Worm (Caenorhabditis elegans) whole organism, L4 larva: ENCODE measurements around the gene srh-100.

Experiments used
- F44E2.7 ChIP-seq: fragments of 200-800 bp; sonication (Bioruptor generic); IDR thresholded peaks from 2 replicates; pipeline ENCODE4 v2.1.2; 2022; ENCODE audit warnings: missing genetic modification characterization, missing compliant biosample characterization
- R02D3.7 ChIP-seq: fragments of 150-350 bp; sonication (generic microtip); optimal IDR thresholded peaks from 3 replicates; lab custom pipeline; 2014; ENCODE audit warnings: missing biosample characterization, missing genetic modification characterization
- Y105C5A.15 ChIP-seq: fragments of 200-800 bp; sonication (Bioruptor generic); IDR thresholded peaks from 2 replicates; pipeline ENCODE4 v1.3.6; 2022; ENCODE audit warnings: missing genetic modification characterization, missing compliant biosample characterization
- ZK546.5 ChIP-seq, 2 experiments: sonication (generic microtip); optimal IDR thresholded peaks; 2 replicates each; lab custom pipeline; 2017; ENCODE audit warnings: missing biosample characterization in 2 of 2, missing genetic modification characterization in 2 of 2
- aha-1 ChIP-seq: fragments of 150-350 bp; peaks from one replicate; lab custom pipeline; 2014; ENCODE audit warnings: missing biosample characterization, missing genetic modification characterization
- ama-1 ChIP-seq: fragments of 150-350 bp; optimal IDR thresholded peaks from 2 replicates; lab custom pipeline; 2014; ENCODE audit warnings: inconsistent platforms, mixed read lengths
- attf-4 ChIP-seq: sonication (generic microtip); optimal IDR thresholded peaks from 3 replicates; lab custom pipeline; 2017; ENCODE audit warnings: missing biosample characterization, missing genetic modification characterization
- ceh-44 ChIP-seq: fragments of 200-800 bp; sonication (Bioruptor generic); IDR thresholded peaks from 2 replicates; pipeline ENCODE4 v1.3.6; 2022; ENCODE audit warnings: missing genetic modification reagents, missing genetic modification characterization, missing compliant biosample characterization
- ceh-62 ChIP-seq: sonication (generic microtip); optimal IDR thresholded peaks from 2 replicates; lab custom pipeline; 2017; ENCODE audit warnings: missing biosample characterization, missing genetic modification characterization
- ctbp-1 ChIP-seq: fragments of 200-800 bp; sonication (Bioruptor generic); IDR thresholded peaks from 2 replicates; pipeline ENCODE4 v1.3.6; 2022; ENCODE audit warnings: missing genetic modification reagents, missing genetic modification characterization, missing compliant biosample characterization
- daf-12 ChIP-seq: fragments of 150-350 bp; optimal IDR thresholded peaks from 2 replicates; lab custom pipeline; 2014; ENCODE audit warnings: missing biosample characterization, missing genetic modification reagents, missing genetic modification characterization
- daf-16 ChIP-seq, 3 experiments: sonication (generic microtip); optimal IDR thresholded peaks; 2 replicates each; lab custom pipeline; 2016 to 2017; ENCODE audit warnings: missing genetic modification characterization in 3 of 3, missing genetic modification reagents in 3 of 3, mild to moderate bottlenecking in 2 of 3, missing compliant biosample characterization in 2 of 3, missing biosample characterization in 1 of 3, moderate library complexity in 1 of 3
- dmd-6 ChIP-seq: fragments of 200-800 bp; sonication (Bioruptor generic); IDR thresholded peaks from 2 replicates; pipeline ENCODE4 v1.3.6; 2022; ENCODE audit warnings: missing genetic modification reagents, missing genetic modification characterization, missing compliant biosample characterization
- dmd-8 ChIP-seq: fragments of 200-800 bp; sonication (Bioruptor generic); IDR thresholded peaks from 2 replicates; pipeline ENCODE4 v1.3.6; 2022; ENCODE audit warnings: missing genetic modification characterization, missing compliant biosample characterization
- duxl-1 ChIP-seq: sonication (generic microtip); optimal IDR thresholded peaks from 2 replicates; lab custom pipeline; 2016; ENCODE audit warnings: mild to moderate bottlenecking, missing genetic modification characterization, moderate library complexity, missing compliant biosample characterization; ENCODE audit not compliant: poor library complexity
- dve-1 ChIP-seq: sonication (generic microtip); optimal IDR thresholded peaks from 2 replicates; lab custom pipeline; 2017; ENCODE audit warnings: antibody characterized with exemption, mild to moderate bottlenecking, missing genetic modification characterization, missing compliant biosample characterization; ENCODE audit not compliant: insufficient read depth
- egl-43 ChIP-seq: fragments of 200-800 bp; sonication (Bioruptor generic); IDR thresholded peaks from 2 replicates; pipeline ENCODE4 v1.3.6; 2022; ENCODE audit warnings: missing genetic modification reagents, missing genetic modification characterization, missing compliant biosample characterization
- fos-1 ChIP-seq: fragments of 150-350 bp; optimal IDR thresholded peaks from 2 replicates; lab custom pipeline; 2014; ENCODE audit warnings: missing biosample characterization, missing genetic modification characterization
- gei-8 ChIP-seq: fragments of 200-800 bp; sonication (Bioruptor generic); optimal IDR thresholded peaks from 2 replicates; lab custom pipeline; 2018; ENCODE audit warnings: mild to moderate bottlenecking, missing genetic modification characterization, missing compliant biosample characterization
- hlh-11 ChIP-seq: fragments of 200-800 bp; sonication (Bioruptor generic); optimal IDR thresholded peaks from 2 replicates; lab custom pipeline; 2018; ENCODE audit warnings: mild to moderate bottlenecking, missing genetic modification characterization, missing compliant biosample characterization
- hlh-30 ChIP-seq: sonication (generic microtip); optimal IDR thresholded peaks from 2 replicates; lab custom pipeline; 2017; ENCODE audit warnings: antibody characterized with exemption, mild to moderate bottlenecking, missing genetic modification characterization, missing compliant biosample characterization; ENCODE audit not compliant: insufficient read depth
- hmg-1.1 ChIP-seq: fragments of 200-800 bp; sonication (Bioruptor generic); IDR thresholded peaks from 2 replicates; pipeline ENCODE4 v1.3.6; 2022; ENCODE audit warnings: missing genetic modification reagents, missing genetic modification characterization, missing compliant biosample characterization
- lin-13 ChIP-seq: fragments of 150-350 bp; optimal IDR thresholded peaks from 2 replicates; lab custom pipeline; 2014; ENCODE audit warnings: missing biosample characterization, missing genetic modification reagents, missing genetic modification characterization
- lir-3 ChIP-seq: sonication (generic microtip); optimal IDR thresholded peaks from 2 replicates; lab custom pipeline; 2016; ENCODE audit warnings: mild to moderate bottlenecking, missing genetic modification characterization, missing compliant biosample characterization
- mdl-1 ChIP-seq, 2 experiments: fragments of 150-350 bp in 1 of 2; sonication (generic microtip) in 1 of 2; optimal IDR thresholded peaks; 2 replicates each; lab custom pipeline; 2014 to 2017; ENCODE audit warnings: missing biosample characterization in 2 of 2, missing genetic modification characterization in 2 of 2
- mdt-29 ChIP-seq: fragments of 200-800 bp; sonication (Bioruptor generic); IDR thresholded peaks from 2 replicates; pipeline ENCODE4 v1.3.6; 2022; ENCODE audit warnings: missing genetic modification reagents, missing genetic modification characterization, missing compliant biosample characterization
- mep-1 ChIP-seq: fragments of 150-350 bp; sonication (generic microtip); optimal IDR thresholded peaks from 3 replicates; lab custom pipeline; 2014; ENCODE audit warnings: missing biosample characterization, missing genetic modification characterization
- nhr-102 ChIP-seq: sonication (generic microtip); optimal IDR thresholded peaks from 2 replicates; lab custom pipeline; 2016; ENCODE audit warnings: mild to moderate bottlenecking, missing genetic modification characterization, moderate library complexity, missing compliant biosample characterization
- nhr-111 ChIP-seq: fragments of 200-800 bp; sonication (Bioruptor generic); optimal IDR thresholded peaks from 2 replicates; lab custom pipeline; 2018; ENCODE audit warnings: mild to moderate bottlenecking, missing genetic modification characterization, missing compliant biosample characterization
- nhr-28 ChIP-seq: fragments of 150-350 bp; optimal IDR thresholded peaks from 2 replicates; lab custom pipeline; 2014; ENCODE audit warnings: missing biosample characterization, missing genetic modification characterization
- nhr-42 ChIP-seq: fragments of 200-800 bp; sonication (Bioruptor generic); IDR thresholded peaks from 2 replicates; pipeline ENCODE4 v1.3.6; 2022; ENCODE audit warnings: missing genetic modification characterization, missing compliant biosample characterization
- nhr-6 ChIP-seq: fragments of 150-350 bp; optimal IDR thresholded peaks from 2 replicates; lab custom pipeline; 2014; ENCODE audit warnings: missing biosample characterization, missing genetic modification characterization
- nhr-77 ChIP-seq: fragments of 150-350 bp; optimal IDR thresholded peaks from 2 replicates; lab custom pipeline; 2014; ENCODE audit warnings: missing biosample characterization, missing genetic modification characterization
- pqm-1 ChIP-seq: sonication (generic microtip); optimal IDR thresholded peaks from 2 replicates; lab custom pipeline; 2017; ENCODE audit warnings: missing biosample characterization, missing genetic modification characterization
- saeg-2 ChIP-seq: fragments of 200-800 bp; sonication (Bioruptor generic); IDR thresholded peaks from 2 replicates; pipeline ENCODE4 v1.3.6; 2022; ENCODE audit warnings: missing genetic modification reagents, missing genetic modification characterization, missing compliant biosample characterization
- snpc-1.2 ChIP-seq: fragments of 200-800 bp; sonication (Bioruptor generic); IDR thresholded peaks from 2 replicates; pipeline ENCODE4 v1.3.6; 2022; ENCODE audit warnings: missing genetic modification reagents, missing genetic modification characterization, missing compliant biosample characterization
- spr-3 ChIP-seq: fragments of 200-800 bp; sonication (Bioruptor generic); optimal IDR thresholded peaks from 2 replicates; lab custom pipeline; 2018; ENCODE audit warnings: mild to moderate bottlenecking, missing genetic modification characterization, missing compliant biosample characterization
- unc-130 ChIP-seq: sonication (generic microtip); optimal IDR thresholded peaks from 2 replicates; lab custom pipeline; 2016; ENCODE audit warnings: missing genetic modification reagents, missing genetic modification characterization, missing compliant biosample characterization
- unc-62 ChIP-seq, 3 experiments: fragments of 150-350 bp in 1 of 3; sonication (generic microtip); optimal IDR thresholded peaks in 2 of 3; peaks in 1 of 3; 1 replicate in 1 of 3; 2 replicates in 2 of 3; lab custom pipeline; 2014 to 2017; ENCODE audit warnings: missing biosample characterization in 3 of 3, missing genetic modification characterization in 3 of 3, missing genetic modification reagents in 3 of 3, missing genotype in 1 of 3
- vab-7 ChIP-seq: fragments of 200-800 bp; sonication (Bioruptor generic); IDR thresholded peaks from 2 replicates; pipeline ENCODE4 v1.3.6; 2022; ENCODE audit warnings: missing genetic modification reagents, missing genetic modification characterization, missing compliant biosample characterization
- ztf-11 ChIP-seq: fragments of 150-350 bp; optimal IDR thresholded peaks from 2 replicates; lab custom pipeline; 2014; ENCODE audit warnings: missing biosample characterization, missing genetic modification characterization

srh-100 gene

DNA sequence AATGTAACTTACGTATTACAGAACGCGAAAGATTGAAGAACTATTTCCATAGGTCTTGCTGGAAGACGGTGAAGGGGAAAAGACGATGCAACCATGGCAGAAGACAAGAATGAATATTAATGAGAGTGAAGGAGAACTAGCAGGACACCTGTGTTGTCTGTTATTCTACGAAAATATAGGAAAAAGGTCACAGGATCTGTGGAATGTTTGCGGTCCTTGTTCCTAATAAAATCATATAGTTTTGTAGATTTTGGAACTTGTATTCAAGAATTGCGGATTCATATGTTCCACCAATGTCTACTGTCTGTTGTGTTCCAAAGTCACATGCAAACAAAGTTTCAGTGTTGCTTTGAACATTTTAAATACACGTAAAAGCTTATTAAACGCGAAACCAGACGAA lies 37.7 kb upstream of the srh-100 start, which contains the start of gene sdz-11:
sdz-11 (minus strand) TSS at position 101 of the 400 bp plus-strand sequence.
- TF ChIP-seq Y105C5A.15 (GFP tag; lab: Robert Waterston, UW) (no peak), aha-1 (tag; lab: Kevin White, UChicago) (peak; percentile 56), unc-62 (GFP tag; optimal IDR thresholded peaks at IDR 0.05 in 1 of 2; lab: Kevin White, UChicago) (peak in 1 of 2 experiments; percentile 33), unc-62 (tag; optimal IDR thresholded peaks at IDR 0.05; lab: Kevin White, UChicago) (no peak)

DNA sequence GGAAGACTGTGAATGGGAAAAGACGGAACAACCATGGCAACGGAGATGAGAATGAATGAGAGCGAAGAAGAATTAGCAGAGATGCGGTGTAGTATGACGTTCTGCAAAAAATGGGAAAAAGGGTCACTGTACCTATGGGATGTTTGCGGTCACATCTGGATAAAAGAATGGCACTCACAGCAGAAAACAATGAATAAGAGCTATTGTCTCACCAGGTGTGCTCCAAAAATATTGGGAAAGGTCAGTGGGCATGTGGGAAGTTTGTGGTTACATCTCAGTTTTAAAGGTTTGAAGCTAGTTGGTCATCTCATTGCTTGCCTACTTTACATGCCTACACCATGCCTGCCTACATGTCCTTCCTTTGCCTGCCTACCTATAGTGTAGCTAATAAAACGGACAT lies 36.2 kb upstream of the srh-100 start, which contains the start of gene fbxb-91:
fbxb-91 (minus strand) TSS at position 101 of the 400 bp plus-strand sequence.
- TF ChIP-seq attf-4 (tag; lab: Kevin White, UChicago), result no peak
- no peak for TF ChIP-seq egl-43 (GFP tag; lab: Robert Waterston, UW)
- TF ChIP-seq dve-1 (tag; lab: Kevin White, UChicago), result no peak
- TF ChIP-seq dmd-8, result no peak
- no peak for TF ChIP-seq fos-1 (tag; lab: Kevin White, UChicago)
- TF ChIP-seq ama-1, result no peak
- TF ChIP-seq daf-12, result no peak
- TF ChIP-seq saeg-2 (GFP tag; lab: Robert Waterston, UW), result no peak
- no peak for TF ChIP-seq gei-8 (GFP tag; lab: Kevin White, UChicago)
- TF ChIP-seq ztf-11 (tag; lab: Kevin White, UChicago), result no peak
- TF ChIP-seq ceh-44, result no peak
- no peak for TF ChIP-seq mdt-29 (GFP tag; lab: Robert Waterston, UW)

DNA sequence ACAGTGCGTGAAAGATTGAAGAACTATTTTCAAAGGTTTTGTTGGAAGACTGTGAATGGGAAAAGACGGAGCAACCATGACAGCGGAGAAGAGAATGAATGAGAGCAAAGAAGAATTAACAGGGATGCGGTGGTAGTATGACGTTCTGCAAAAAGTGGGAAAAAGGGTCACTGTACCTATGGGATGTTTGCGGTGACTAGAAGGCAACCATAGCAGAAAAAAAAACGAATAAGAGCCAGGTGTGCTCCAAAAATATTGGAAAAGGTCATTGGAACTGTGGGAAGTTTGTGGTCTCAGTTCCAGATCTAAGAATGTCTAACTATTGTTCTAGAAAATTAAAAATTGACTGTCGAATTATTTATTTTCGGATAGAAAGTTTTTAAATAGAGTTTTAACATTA lies 34.2 kb upstream of the srh-100 start, which contains the start of gene fbxb-90:
fbxb-90 (minus strand) TSS at position 101 of the 400 bp plus-strand sequence.
- peak in 1 of 2 experiments; percentile 11 for TF ChIP-seq unc-62 (GFP tag; optimal IDR thresholded peaks at IDR 0.05 in 1 of 2; lab: Kevin White, UChicago)
- no peak for TF ChIP-seq unc-62 (tag; optimal IDR thresholded peaks at IDR 0.05; lab: Kevin White, UChicago)
- no peak for TF ChIP-seq ceh-62

DNA sequence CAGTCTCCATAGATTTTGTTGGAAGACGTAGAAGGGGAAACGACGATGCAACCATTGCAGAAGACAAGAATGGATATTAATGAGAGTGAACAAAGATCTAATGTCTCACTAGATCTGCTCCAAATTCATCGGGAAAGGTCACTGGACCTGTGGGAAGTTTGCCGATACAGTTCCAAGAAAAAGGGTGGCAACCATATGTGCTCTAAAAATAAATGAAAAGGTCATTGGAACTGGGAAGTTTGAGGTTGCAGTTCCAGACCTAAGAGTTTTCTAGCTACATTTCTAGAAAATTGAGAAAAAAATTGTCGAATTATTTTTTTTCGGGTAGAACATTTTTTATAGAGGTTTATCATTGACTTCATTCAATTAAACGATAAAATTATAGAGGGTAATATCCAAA lies 32.9 kb upstream of the srh-100 start, which contains the start of gene fbxb-92:
fbxb-92 (minus strand) TSS at position 101 of the 400 bp plus-strand sequence.
- TF ChIP-seq F44E2.7 (GFP tag; lab: Robert Waterston, UW) (no peak), lir-3 (tag; lab: Kevin White, UChicago) (no peak), nhr-6 (tag; lab: Kevin White, UChicago) (no peak), nhr-102 (tag; lab: Kevin White, UChicago) (no peak), mep-1 (tag; lab: Kevin White, UChicago) (no peak), ctbp-1 (GFP tag; lab: Robert Waterston, UW) (no peak), vab-7 (no peak), R02D3.7 (tag; lab: Kevin White, UChicago) (no peak), nhr-111 (no peak), dmd-8 (no peak), snpc-1.2 (GFP tag; lab: Robert Waterston, UW) (no peak), ZK546.5 (tag; optimal IDR thresholded peaks at IDR 0.05; lab: Kevin White, UChicago) (no peak), lin-13 (GFP tag; lab: Kevin White, UChicago) (no peak), spr-3 (no peak), hmg-1.1 (GFP tag; lab: Robert Waterston, UW) (no peak)

DNA sequence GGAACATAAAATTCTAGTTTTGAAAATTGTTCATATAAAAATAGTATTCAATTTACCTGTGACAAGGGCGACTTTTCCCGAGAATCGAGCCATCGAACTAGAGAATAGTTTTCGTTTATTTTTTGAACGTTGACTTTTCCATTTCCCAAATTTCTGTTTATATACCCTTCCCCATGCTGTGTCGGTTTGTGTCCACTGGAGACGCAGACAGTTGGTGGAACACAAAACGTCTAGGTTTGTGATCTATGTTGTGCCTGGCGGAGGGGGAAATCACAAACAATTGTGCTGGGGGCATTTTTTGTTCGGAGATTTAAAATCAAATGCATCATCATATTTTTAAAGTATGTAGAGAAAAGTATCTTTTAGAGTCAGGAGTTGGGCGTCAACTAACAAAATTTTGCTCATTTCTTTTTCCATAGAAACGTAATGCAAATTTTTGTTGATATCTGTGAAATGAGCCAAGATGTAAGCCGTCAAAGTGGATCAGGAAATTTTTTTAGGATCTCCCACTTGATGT lies 29.2 kb upstream of the srh-100 start, which contains the start of gene nta-1:
nta-1 (minus strand) TSS at position 131 of the 517 bp plus-strand sequence.
- peak; percentile 51 for TF ChIP-seq hlh-11 (tag; lab: Kevin White, UChicago)
- TF ChIP-seq ctbp-1 (GFP tag; lab: Robert Waterston, UW), result no peak
- no peak for TF ChIP-seq hlh-30
- no peak for TF ChIP-seq unc-130
- TF ChIP-seq nhr-77 (tag; lab: Kevin White, UChicago), result peak; percentile 13
- peak; percentile 74 for TF ChIP-seq nhr-102 (tag; lab: Kevin White, UChicago)
- peak; percentile 58 for TF ChIP-seq dmd-6 (GFP tag; lab: Robert Waterston, UW)
- peak; percentile 91 for TF ChIP-seq nhr-28 (tag; lab: Kevin White, UChicago)
- no peak for TF ChIP-seq ceh-44
- no peak for TF ChIP-seq nhr-42 (GFP tag; lab: Robert Waterston, UW)
- TF ChIP-seq pqm-1 (tag; lab: Kevin White, UChicago), result peak; percentile 50
- TF ChIP-seq duxl-1 (tag; lab: Kevin White, UChicago), result peak; percentile 76
- TF ChIP-seq mdl-1 (tag; optimal IDR thresholded peaks at IDR 0.05; lab: Kevin White, UChicago), result peak in 1 of 2 experiments; percentile 22
- no peak for TF ChIP-seq daf-16 (GFP tag; optimal IDR thresholded peaks at IDR 0.05; lab: Kevin White, UChicago)
- peak; percentile 64 for TF ChIP-seq daf-16 (tag; optimal IDR thresholded peaks at IDR 0.05; lab: Kevin White, UChicago)
- TF ChIP-seq unc-62 (GFP tag; optimal IDR thresholded peaks at IDR 0.05 in 1 of 2; lab: Kevin White, UChicago), result peak in 1 of 2 experiments; percentile 97
- no peak for TF ChIP-seq unc-62 (tag; optimal IDR thresholded peaks at IDR 0.05; lab: Kevin White, UChicago)
- TF ChIP-seq hmg-1.1 (GFP tag; lab: Robert Waterston, UW), result 0 out of 2 replicates have a peak, but pooled peaks have one; percentile 36
